Worm (Caenorhabditis elegans) whole organism, late embryonic: ENCODE data around the gene nhr-15.

ENCODE experiments used
- ama-1 ChIP-seq: fragments of 150-350 bp; optimal IDR thresholded peaks from 2 replicates; lab custom pipeline; 2014
- ceh-31 ChIP-seq: sonication (generic microtip); optimal IDR thresholded peaks from 2 replicates; lab custom pipeline; 2016; ENCODE audit warnings: missing genetic modification characterization, missing compliant biosample characterization
- hlh-30 ChIP-seq: sonication (generic microtip); optimal IDR thresholded peaks from 2 replicates; lab custom pipeline; 2017; ENCODE audit warnings: antibody characterized with exemption, missing genetic modification characterization, missing compliant biosample characterization; ENCODE audit not compliant: insufficient read depth
- npax-4 ChIP-seq: sonication (generic microtip); optimal IDR thresholded peaks from 2 replicates; lab custom pipeline; 2016; ENCODE audit warnings: missing genetic modification characterization, missing compliant biosample characterization
- pag-3 ChIP-seq: sonication (generic microtip); optimal IDR thresholded peaks from 2 replicates; lab custom pipeline; 2016; ENCODE audit warnings: missing compliant biosample characterization, missing genetic modification characterization, borderline replicate concordance
- pha-4 ChIP-seq: fragments of 150-350 bp; optimal IDR thresholded peaks from 2 replicates; lab custom pipeline; 2018; ENCODE audit warnings: missing biosample characterization, missing genetic modification reagents, missing genetic modification characterization
- unc-3 ChIP-seq, 2 experiments: fragments of 200-800 bp in 1 of 2; sonication (Bioruptor generic) in 1 of 2; sonication (generic microtip) in 1 of 2; conservative IDR thresholded peaks in 1 of 2; optimal IDR thresholded peaks in 1 of 2; 2 replicates each; pipeline versions ENCODE4 v1.3.6 to Lab custom; 2016 to 2022; ENCODE audit warnings: missing compliant biosample characterization in 2 of 2, missing genetic modification characterization in 2 of 2, missing genetic modification reagents in 1 of 2
- unc-42 ChIP-seq: sonication (generic microtip); optimal IDR thresholded peaks from 2 replicates; lab custom pipeline; 2016; ENCODE audit warnings: missing genotype, missing genetic modification characterization, missing compliant biosample characterization

ce11 chrV:370033-370432 lies 57.5 kb downstream of the nhr-15 start, which contains the start of gene mltn-7:
- TF ChIP-seq pha-4 (tag; lab: Kevin White, UChicago): no peak
- TF ChIP-seq ama-1 (lab: Kevin White, UChicago): no peak
- no peak for TF ChIP-seq pag-3 (tag; lab: Kevin White, UChicago)
- no peak for TF ChIP-seq hlh-30
- TF ChIP-seq unc-42 (tag; lab: Kevin White, UChicago): no peak
- TF ChIP-seq ceh-31 (tag; lab: Kevin White, UChicago): no peak
- TF ChIP-seq npax-4 (tag; lab: Kevin White, UChicago): no peak
- TF ChIP-seq unc-3 (GFP tag; conservative IDR thresholded peaks at IDR 0.05; lab: Robert Waterston, UW): no peak
- no peak for TF ChIP-seq unc-3 (tag; optimal IDR thresholded peaks at IDR 0.05; lab: Kevin White, UChicago)
